Fruit fly (Drosophila melanogaster) whole organism, embryonic: ENCODE data around the gene CG32260.

ENCODE experiments used
- Aef1 ChIP-seq: fragments of 200-800 bp; sonication (Bioruptor generic); IDR thresholded peaks from 3 replicates; pipeline ENCODE4 v1.3.6; 2022; ENCODE audit warnings: missing biosample characterization, missing genetic modification characterization
- Antp ChIP-seq: fragments of 200-800 bp; sonication (Bioruptor generic); optimal IDR thresholded peaks from 3 replicates; lab custom pipeline; 2016; ENCODE audit warnings: missing biosample characterization, missing genetic modification characterization
- Atf-2 ChIP-seq: fragments of 200-800 bp; sonication (Bioruptor generic); optimal IDR thresholded peaks from 2 replicates; lab custom pipeline; 2016; ENCODE audit warnings: missing biosample characterization, missing genetic modification characterization
- Atf6 ChIP-seq: fragments of 200-800 bp; sonication (Bioruptor generic); IDR thresholded peaks from 2 replicates; pipeline ENCODE4 v1.3.6; 2022; ENCODE audit warnings: missing biosample characterization, missing genetic modification characterization
- Blimp-1 ChIP-seq: fragments of 200-800 bp; sonication (Bioruptor generic); optimal IDR thresholded peaks from 3 replicates; lab custom pipeline; 2018; ENCODE audit warnings: missing biosample characterization, missing genetic modification characterization, mild to moderate bottlenecking, moderate library complexity, missing genetic modification reagents
- CG11247 ChIP-seq: fragments of 200-800 bp; sonication (Bioruptor generic); IDR thresholded peaks from 2 replicates; pipeline ENCODE4 v1.3.6; 2022; ENCODE audit warnings: missing biosample characterization, missing genetic modification characterization
- CG11695 ChIP-seq: fragments of 200-800 bp; sonication (Bioruptor generic); IDR thresholded peaks from 3 replicates; pipeline ENCODE4 v1.3.6; 2022; ENCODE audit warnings: missing biosample characterization, missing genetic modification characterization
- CG11723 ChIP-seq: fragments of 200-800 bp; sonication (Bioruptor generic); optimal IDR thresholded peaks from 2 replicates; lab custom pipeline; 2017; ENCODE audit warnings: missing biosample characterization, mild to moderate bottlenecking, missing genetic modification characterization
- CG12299 ChIP-seq: fragments of 200-800 bp; sonication (Bioruptor generic); optimal IDR thresholded peaks from 2 replicates; lab custom pipeline; 2018; ENCODE audit warnings: missing biosample characterization, mild to moderate bottlenecking, missing genetic modification characterization
- CG13296 ChIP-seq: fragments of 200-800 bp; sonication (Bioruptor generic); optimal IDR thresholded peaks from 3 replicates; lab custom pipeline; 2018; ENCODE audit warnings: missing biosample characterization, mild to moderate bottlenecking, missing genetic modification characterization
- CG15073 ChIP-seq: fragments of 200-800 bp; sonication (Bioruptor generic); optimal IDR thresholded peaks from 2 replicates; lab custom pipeline; 2016; ENCODE audit warnings: missing biosample characterization, missing genetic modification characterization
- CG15269 ChIP-seq: fragments of 200-800 bp; sonication (Bioruptor generic); optimal IDR thresholded peaks from 2 replicates; lab custom pipeline; 2018; ENCODE audit warnings: missing biosample characterization, mild to moderate bottlenecking, missing genetic modification characterization, moderate library complexity
- CG15696 ChIP-seq: fragments of 200-800 bp; sonication (Bioruptor generic); optimal IDR thresholded peaks from 2 replicates; lab custom pipeline; 2019; ENCODE audit warnings: missing biosample characterization, mild to moderate bottlenecking, missing genetic modification characterization, moderate library complexity
- CG1603 ChIP-seq: fragments of 200-800 bp; sonication (Bioruptor generic); optimal IDR thresholded peaks from 2 replicates; lab custom pipeline; 2019; ENCODE audit warnings: missing biosample characterization, mild to moderate bottlenecking, missing genetic modification characterization, moderate library complexity
- CG17568 ChIP-seq: fragments of 200-800 bp; sonication (Bioruptor generic); optimal IDR thresholded peaks from 2 replicates; lab custom pipeline; 2018; ENCODE audit warnings: missing biosample characterization, mild to moderate bottlenecking, missing genetic modification characterization, moderate library complexity
- CG17612 ChIP-seq: fragments of 200-800 bp; sonication (Bioruptor generic); IDR thresholded peaks from 2 replicates; pipeline ENCODE4 v1.3.6; 2022; ENCODE audit warnings: missing biosample characterization, missing genetic modification characterization
- CG18476 ChIP-seq: fragments of 200-800 bp; sonication (Bioruptor generic); optimal IDR thresholded peaks from 2 replicates; lab custom pipeline; 2016; ENCODE audit warnings: missing biosample characterization, mild to moderate bottlenecking, missing genetic modification characterization
- CG18619 ChIP-seq: fragments of 200-800 bp; sonication (Bioruptor generic); optimal IDR thresholded peaks from 3 replicates; lab custom pipeline; 2017; ENCODE audit warnings: missing biosample characterization, mild to moderate bottlenecking, missing genetic modification characterization
- CG33557 ChIP-seq: fragments of 200-800 bp; sonication (Bioruptor generic); optimal IDR thresholded peaks from 2 replicates; lab custom pipeline; 2019; ENCODE audit warnings: missing biosample characterization, mild to moderate bottlenecking, missing genetic modification characterization, moderate library complexity
- CG3726 ChIP-seq: fragments of 200-800 bp; sonication (Bioruptor generic); IDR thresholded peaks from 3 replicates; pipeline ENCODE4, ENCODE4 v1.3.6; 2022; ENCODE audit warnings: missing biosample characterization, missing genetic modification characterization
- CG6813 ChIP-seq: fragments of 200-800 bp; sonication (Bioruptor generic); optimal IDR thresholded peaks from 2 replicates; lab custom pipeline; 2017; ENCODE audit warnings: missing biosample characterization, missing genetic modification characterization, mild to moderate bottlenecking, moderate library complexity, missing genetic modification reagents
- CG8944 ChIP-seq: fragments of 200-800 bp; sonication (Bioruptor generic); optimal IDR thresholded peaks from 3 replicates; lab custom pipeline; 2016; ENCODE audit warnings: missing biosample characterization, missing genetic modification characterization
- CG9797 ChIP-seq: fragments of 200-800 bp; sonication (Bioruptor generic); optimal IDR thresholded peaks from 3 replicates; lab custom pipeline; 2018; ENCODE audit warnings: missing biosample characterization, mild to moderate bottlenecking, missing genetic modification characterization
- CTCF ChIP-seq: fragments of 200-800 bp; sonication (Bioruptor generic); optimal IDR thresholded peaks from 2 replicates; lab custom pipeline; 2017; ENCODE audit warnings: missing biosample characterization, mild to moderate bottlenecking, missing genetic modification characterization, moderate library complexity
- Camta ChIP-seq: fragments of 200-800 bp; sonication (Bioruptor generic); optimal IDR thresholded peaks from 2 replicates; lab custom pipeline; 2016; ENCODE audit warnings: missing biosample characterization, missing genetic modification characterization
- Deaf1 ChIP-seq: fragments of 200-800 bp; optimal IDR thresholded peaks from 3 replicates; lab custom pipeline; 2019; ENCODE audit warnings: missing biosample characterization, mild to moderate bottlenecking, missing genetic modification characterization, moderate library complexity
- E2f1 ChIP-seq: fragments of 200-800 bp; sonication (Bioruptor generic); IDR thresholded peaks from 2 replicates; pipeline ENCODE4 v1.3.6; 2022; ENCODE audit warnings: missing biosample characterization, missing genetic modification characterization
- GATAe ChIP-seq: fragments of 200-800 bp; sonication (Bioruptor generic); conservative IDR thresholded peaks from 2 replicates; pipeline ENCODE4 v1.3.6; 2022; ENCODE audit warnings: missing biosample characterization, missing genetic modification characterization
- Gug ChIP-seq: fragments of 200-800 bp; sonication (Bioruptor generic); IDR thresholded peaks from 4 replicates; pipeline ENCODE4 v1.3.6; 2022; ENCODE audit warnings: missing biosample characterization, missing genetic modification characterization
- HLH4C ChIP-seq: fragments of 200-800 bp; sonication (Bioruptor generic); IDR thresholded peaks from 3 replicates; pipeline ENCODE4 v1.3.6; 2022; ENCODE audit warnings: missing biosample characterization, missing genetic modification characterization; ENCODE audit not compliant: partially characterized antibody
- HmgZ ChIP-seq: fragments of 200-800 bp; sonication (Bioruptor generic); optimal IDR thresholded peaks from 2 replicates; lab custom pipeline; 2018; ENCODE audit warnings: missing biosample characterization, mild to moderate bottlenecking, missing genetic modification characterization
- Ravus ChIP-seq: fragments of 200-800 bp; sonication (Bioruptor generic); IDR thresholded peaks from 2 replicates; pipeline ENCODE4 v1.3.6; 2022; ENCODE audit warnings: missing biosample characterization, missing genetic modification characterization
- Rfx ChIP-seq: fragments of 200-800 bp; sonication (Bioruptor generic); IDR thresholded peaks from 2 replicates; pipeline ENCODE4 v1.3.6; 2022; ENCODE audit warnings: missing biosample characterization, missing genetic modification characterization
- Six4 ChIP-seq: fragments of 200-800 bp; sonication (Bioruptor generic); optimal IDR thresholded peaks from 2 replicates; lab custom pipeline; 2016; ENCODE audit warnings: missing biosample characterization, missing genetic modification characterization
- Sry-β ChIP-seq: fragments of 200-800 bp; sonication (Bioruptor generic); optimal IDR thresholded peaks from 2 replicates; lab custom pipeline; 2018; ENCODE audit warnings: missing biosample characterization, mild to moderate bottlenecking, missing genetic modification characterization, moderate library complexity
- Xrp1 ChIP-seq: fragments of 200-800 bp; sonication (Bioruptor generic); IDR thresholded peaks from 2 replicates; pipeline ENCODE4 v1.3.6; 2022; ENCODE audit warnings: missing biosample characterization, missing genetic modification characterization
- aop ChIP-seq: fragments of 200-800 bp; sonication (Bioruptor generic); IDR thresholded peaks from 2 replicates; pipeline ENCODE4 v1.3.6; 2022; ENCODE audit warnings: missing biosample characterization, missing genetic modification characterization
- az2 ChIP-seq: fragments of 200-800 bp; sonication (Bioruptor generic); optimal IDR thresholded peaks from 3 replicates; lab custom pipeline; 2016; ENCODE audit warnings: missing biosample characterization, missing genetic modification characterization
- br ChIP-seq: fragments of >200 bp; optimal IDR thresholded peaks from 2 replicates; lab custom pipeline; 2017
- bsh ChIP-seq, 2 experiments: fragments of 200-800 bp; sonication (Bioruptor generic); optimal IDR thresholded peaks; 2 replicates each; lab custom pipeline; 2017 to 2018; ENCODE audit warnings: mild to moderate bottlenecking in 2 of 2, missing biosample characterization in 2 of 2, missing genetic modification characterization in 2 of 2, moderate library complexity in 1 of 2
- chif ChIP-seq, 2 experiments: fragments of 200-800 bp; sonication (Bioruptor generic); optimal IDR thresholded peaks; 3 replicates each; lab custom pipeline; 2016; ENCODE audit warnings: missing biosample characterization in 2 of 2, missing genetic modification characterization in 2 of 2
- crol ChIP-seq: fragments of 200-800 bp; sonication (Bioruptor generic); IDR thresholded peaks from 2 replicates; pipeline ENCODE4 v1.3.6; 2022; ENCODE audit warnings: missing biosample characterization, missing genetic modification characterization
- emc ChIP-seq: fragments of 200-800 bp; sonication (Bioruptor generic); optimal IDR thresholded peaks from 2 replicates; lab custom pipeline; 2016; ENCODE audit warnings: missing biosample characterization, missing genetic modification characterization
- exex ChIP-seq: fragments of 200-800 bp; sonication (Bioruptor generic); optimal IDR thresholded peaks from 4 replicates; lab custom pipeline; 2018; ENCODE audit warnings: missing biosample characterization, mild to moderate bottlenecking, missing genetic modification characterization, moderate library complexity
- fd3F ChIP-seq: fragments of 200-800 bp; sonication (Bioruptor generic); optimal IDR thresholded peaks from 2 replicates; lab custom pipeline; 2018; ENCODE audit warnings: missing biosample characterization, mild to moderate bottlenecking, missing genetic modification characterization, moderate library complexity
- her ChIP-seq: fragments of 200-800 bp; sonication (Bioruptor generic); optimal IDR thresholded peaks from 2 replicates; lab custom pipeline; 2016; ENCODE audit warnings: missing biosample characterization, missing genetic modification characterization
- hkb ChIP-seq, 2 experiments: fragments of 200-800 bp in 1 of 2; fragments of >200 bp in 1 of 2; sonication (Bioruptor generic) in 1 of 2; IDR thresholded peaks in 1 of 2; optimal IDR thresholded peaks in 1 of 2; 2 replicates each; pipeline versions ENCODE4 v1.3.6 to Lab custom; 2017 to 2022; ENCODE audit warnings: missing biosample characterization in 1 of 2, missing genetic modification characterization in 1 of 2
- insv ChIP-seq, 2 experiments: fragments of 200-800 bp; sonication (Bioruptor generic); optimal IDR thresholded peaks; 3 replicates each; lab custom pipeline; 2016 to 2018; ENCODE audit warnings: missing biosample characterization in 2 of 2, missing genetic modification characterization in 2 of 2
- p53 ChIP-seq: fragments of 200-800 bp; sonication (Bioruptor generic); optimal IDR thresholded peaks from 2 replicates; lab custom pipeline; 2016; ENCODE audit warnings: missing biosample characterization, missing genetic modification characterization
- sens ChIP-seq: fragments of 200-800 bp; sonication (Bioruptor generic); peaks from one replicate; lab custom pipeline; 2016; ENCODE audit warnings: missing biosample characterization, missing genetic modification characterization
- tx ChIP-seq: fragments of 200-800 bp; sonication (Bioruptor generic); optimal IDR thresholded peaks from 2 replicates; lab custom pipeline; 2016; ENCODE audit warnings: missing biosample characterization, missing genetic modification characterization

CG32260 gene

dm6 chr3L:4108844-4109494, 33.2 kb upstream of the CG32260 start (continued):
- TF ChIP-seq CG17568, result peak; percentile 68
- no peak for TF ChIP-seq aop (GFP tag; lab: Robert Waterston, UW)
- TF ChIP-seq CTCF (GFP tag; lab: Kevin White, UChicago), result no peak
- TF ChIP-seq HmgZ (tag; lab: Kevin White, UChicago), result peak; percentile 58
- TF ChIP-seq bsh (GFP tag; optimal IDR thresholded peaks at IDR 0.05; lab: Kevin White, UChicago), result peak; percentile 21 to 73
- peak; percentile 61 to 68 for TF ChIP-seq chif (GFP tag; optimal IDR thresholded peaks at IDR 0.05; lab: Kevin White, UChicago)
- TF ChIP-seq CG15073, result no peak
- TF ChIP-seq her (GFP tag; lab: Kevin White, UChicago), result peak; percentile 18
- TF ChIP-seq Aef1 (GFP tag; lab: Robert Waterston, UW), result peak; percentile 46
- peak; percentile 45 for TF ChIP-seq CG6813 (GFP tag; lab: Kevin White, UChicago)
- peak; percentile 32 for TF ChIP-seq fd3F (GFP tag; lab: Kevin White, UChicago)
- peak; percentile 51 for TF ChIP-seq CG15696
- peak; percentile 19; the same call in 1 of the 2 replicates for TF ChIP-seq E2f1 (GFP tag; lab: Robert Waterston, UW)
- TF ChIP-seq Blimp-1 (GFP tag; lab: Kevin White, UChicago), result peak; percentile 66
- peak; percentile 59 for TF ChIP-seq CG33557
- TF ChIP-seq az2, result peak; percentile 76
- TF ChIP-seq Antp (GFP tag; lab: Kevin White, UChicago), result peak; percentile 63
- peak in 1 of 2 experiments; percentile 26 for TF ChIP-seq insv (GFP tag; optimal IDR thresholded peaks at IDR 0.05; lab: Kevin White, UChicago)
- peak; percentile 77 for TF ChIP-seq CG11723 (GFP tag; lab: Kevin White, UChicago)
- peak; percentile 79 for TF ChIP-seq CG13296 (GFP tag; lab: Kevin White, UChicago)
- TF ChIP-seq CG15269 (tag; lab: Kevin White, UChicago), result peak; percentile 85
- peak; percentile 25 for TF ChIP-seq CG12299 (tag; lab: Kevin White, UChicago)
- peak; percentile 67 for TF ChIP-seq Atf6
- TF ChIP-seq tx (GFP tag; lab: Kevin White, UChicago), result peak; percentile 49
- TF ChIP-seq Sry-β (GFP tag; lab: Kevin White, UChicago), result no peak
- TF ChIP-seq HLH4C (GFP tag; lab: Robert Waterston, UW), result no peak
- TF ChIP-seq sens (GFP tag; lab: Kevin White, UChicago), result peak; percentile 97
- TF ChIP-seq crol (GFP tag; lab: Robert Waterston, UW), result no peak
- TF ChIP-seq Rfx, result peak; percentile 69
- TF ChIP-seq Camta (GFP tag; lab: Kevin White, UChicago), result peak; percentile 78
- TF ChIP-seq CG18476 (GFP tag; lab: Kevin White, UChicago), result peak; percentile 42
- peak; percentile 9 for TF ChIP-seq Six4 (GFP tag; lab: Kevin White, UChicago)
- no peak for TF ChIP-seq hkb (optimal IDR thresholded peaks at IDR 0.05; lab: Kevin White, UChicago)
- TF ChIP-seq hkb (GFP tag; IDR thresholded peaks at IDR 0.05; lab: Robert Waterston, UW), result peak; percentile 65
- peak; percentile 83 for TF ChIP-seq CG11695 (GFP tag; lab: Robert Waterston, UW)
- TF ChIP-seq CG9797, result no peak
- TF ChIP-seq Deaf1 (tag; lab: Kevin White, UChicago), result peak; percentile 40
- peak; percentile 72 for TF ChIP-seq CG18619 (GFP tag; lab: Kevin White, UChicago)
- TF ChIP-seq CG3726, result no peak
- no peak for TF ChIP-seq p53 (GFP tag; lab: Kevin White, UChicago)
- peak; percentile 54 for TF ChIP-seq CG1603 (tag; lab: Kevin White, UChicago)
- TF ChIP-seq CG11247, result peak; percentile 33; the same call in 1 of the 2 replicates
- peak; percentile 52 for TF ChIP-seq CG8944 (GFP tag; lab: Kevin White, UChicago)
- TF ChIP-seq emc (GFP tag; lab: Kevin White, UChicago), result no peak
- TF ChIP-seq CG17612, result no peak
- TF ChIP-seq exex (tag; lab: Kevin White, UChicago), result peak; percentile 5
- peak; percentile 81 for TF ChIP-seq Xrp1 (GFP tag; lab: Robert Waterston, UW)
- TF ChIP-seq Ravus (GFP tag; lab: Robert Waterston, UW), result no peak
- peak; percentile 65 for TF ChIP-seq Atf-2
- TF ChIP-seq GATAe, result no peak
- no peak for TF ChIP-seq br
- peak; percentile 47; the same call in 2 of the 4 replicates for TF ChIP-seq Gug (GFP tag; lab: Robert Waterston, UW)
